Fruit fly (Drosophila melanogaster) whole organism, prepupa: ENCODE data around the gene Graf.

Experiments
- CG16779 ChIP-seq: fragments of 200-800 bp; sonication (Bioruptor generic); optimal IDR thresholded peaks from 3 replicates; lab custom pipeline; 2017; ENCODE audit warnings: missing biosample characterization, mild to moderate bottlenecking, missing genetic modification characterization
- CG6163 ChIP-seq: fragments of 200-800 bp; sonication (Bioruptor generic); IDR thresholded peaks from 3 replicates; pipeline ENCODE4 v1.3.6; 2022; ENCODE audit warnings: missing biosample characterization, missing genetic modification characterization
- CG6792 ChIP-seq: fragments of 200-800 bp; sonication (Bioruptor generic); optimal IDR thresholded peaks from 3 replicates; lab custom pipeline; 2016; ENCODE audit warnings: missing biosample characterization, missing genetic modification characterization
- CG6854 ChIP-seq: fragments of 200-800 bp; sonication (Bioruptor generic); optimal IDR thresholded peaks from 2 replicates; lab custom pipeline; 2017; ENCODE audit warnings: missing biosample characterization, mild to moderate bottlenecking, missing genetic modification characterization
- CG8319 ChIP-seq: fragments of 200-800 bp; sonication (Bioruptor generic); optimal IDR thresholded peaks from 3 replicates; lab custom pipeline; 2016; ENCODE audit warnings: missing biosample characterization, missing genetic modification characterization
- CG8632 ChIP-seq: fragments of 200-800 bp; sonication (Bioruptor generic); optimal IDR thresholded peaks from 3 replicates; lab custom pipeline; 2016; ENCODE audit warnings: missing biosample characterization, missing genetic modification characterization
- Hr38 ChIP-seq: sonication (Bioruptor generic); optimal IDR thresholded peaks from 2 replicates; lab custom pipeline; 2016; ENCODE audit warnings: missing biosample characterization, missing genetic modification characterization
- Hr39 ChIP-seq: fragments of 200-800 bp; sonication (Bioruptor generic); optimal IDR thresholded peaks from 2 replicates; lab custom pipeline; 2016; ENCODE audit warnings: missing biosample characterization, missing genetic modification characterization
- Sox15 ChIP-seq: fragments of 200-800 bp; sonication (Bioruptor generic); optimal IDR thresholded peaks from 3 replicates; lab custom pipeline; 2016; ENCODE audit warnings: missing biosample characterization, missing genetic modification characterization

DNA sequence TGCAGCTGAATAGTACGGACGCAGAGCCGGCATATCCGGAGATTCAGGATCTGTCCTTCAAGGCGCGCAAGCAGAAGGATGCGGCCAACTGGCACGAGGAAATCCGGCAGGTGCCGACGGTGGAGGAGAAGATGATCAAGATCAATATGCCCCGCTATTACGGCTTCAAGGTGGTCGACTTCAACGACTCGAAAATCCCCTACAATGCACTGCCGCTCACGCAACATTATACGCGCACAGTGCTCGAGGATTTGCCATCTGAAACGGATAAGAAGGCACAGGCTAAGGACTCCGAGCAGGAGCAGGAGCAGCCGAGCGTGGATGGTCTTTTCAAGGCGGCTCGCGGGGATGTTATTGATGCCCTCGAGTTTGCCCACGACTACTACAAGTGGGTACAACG is 25.7 kb upstream of the Graf start:
- TF ChIP-seq CG16779 (tag; lab: Kevin White, UChicago): no peak
- TF ChIP-seq CG6163: no peak
- TF ChIP-seq CG8632: no peak
- no peak for TF ChIP-seq CG6854
- no peak for TF ChIP-seq Hr39 (GFP tag; lab: Kevin White, UChicago)
- TF ChIP-seq Sox15 (GFP tag; lab: Kevin White, UChicago): no peak
- TF ChIP-seq CG8319 (GFP tag; lab: Kevin White, UChicago): no peak
- no peak for TF ChIP-seq Hr38
- no peak for TF ChIP-seq CG6792
